Worm (Caenorhabditis elegans) whole organism, late embryonic: ENCODE measurements around the gene gei-1.
A peak's percentile ranks its signal among the peaks of the same experiment; 100 is the strongest.

ENCODE experiments used
- C08G9.2 ChIP-seq: sonication (generic microtip); optimal IDR thresholded peaks from 2 replicates; lab custom pipeline; 2016; ENCODE audit warnings: mild to moderate bottlenecking, missing genetic modification characterization, moderate library complexity, missing compliant biosample characterization
- F13H6.1 ChIP-seq: sonication (generic microtip); optimal IDR thresholded peaks from 2 replicates; lab custom pipeline; 2016; ENCODE audit warnings: missing genetic modification characterization, missing compliant biosample characterization
- K02D7.2 ChIP-seq: sonication (generic microtip); optimal IDR thresholded peaks from 2 replicates; lab custom pipeline; 2017; ENCODE audit warnings: mild to moderate bottlenecking, missing genetic modification characterization, missing compliant biosample characterization
- T23F11.4 ChIP-seq: fragments of 200-800 bp; sonication (Bioruptor generic); optimal IDR thresholded peaks from 2 replicates; lab custom pipeline; 2018; ENCODE audit warnings: mild to moderate bottlenecking, missing genetic modification characterization, missing compliant biosample characterization
- ahr-1 ChIP-seq: sonication (generic microtip); optimal IDR thresholded peaks from 2 replicates; lab custom pipeline; 2016; ENCODE audit warnings: missing genetic modification characterization, missing compliant biosample characterization
- ama-1 ChIP-seq: fragments of 150-350 bp; optimal IDR thresholded peaks from 2 replicates; lab custom pipeline; 2014
- ceh-14 ChIP-seq: sonication (generic microtip); optimal IDR thresholded peaks from 2 replicates; lab custom pipeline; 2016; ENCODE audit warnings: missing genotype, missing genetic modification characterization, missing compliant biosample characterization
- ceh-2 ChIP-seq: sonication (generic microtip); optimal IDR thresholded peaks from 2 replicates; lab custom pipeline; 2016; ENCODE audit warnings: missing genotype, missing genetic modification characterization, missing compliant biosample characterization
- ceh-22 ChIP-seq: sonication (generic microtip); optimal IDR thresholded peaks from 2 replicates; lab custom pipeline; 2017; ENCODE audit warnings: missing biosample characterization, missing genetic modification characterization
- ceh-24 ChIP-seq: sonication (generic microtip); optimal IDR thresholded peaks from 2 replicates; lab custom pipeline; 2016; ENCODE audit warnings: mild to moderate bottlenecking, missing genetic modification characterization, missing compliant biosample characterization
- ceh-31 ChIP-seq: sonication (generic microtip); optimal IDR thresholded peaks from 2 replicates; lab custom pipeline; 2016; ENCODE audit warnings: missing genetic modification characterization, missing compliant biosample characterization
- ceh-34 ChIP-seq: sonication (generic microtip); optimal IDR thresholded peaks from 2 replicates; lab custom pipeline; 2016; ENCODE audit warnings: mild to moderate bottlenecking, missing genetic modification characterization, missing compliant biosample characterization
- ceh-45 ChIP-seq: fragments of 200-800 bp; sonication (Bioruptor generic); IDR thresholded peaks from 2 replicates; pipeline ENCODE4 v1.3.6; 2022; ENCODE audit warnings: missing genetic modification reagents, missing genetic modification characterization, missing compliant biosample characterization
- ceh-48 ChIP-seq: sonication (generic microtip); optimal IDR thresholded peaks from 2 replicates; lab custom pipeline; 2016; ENCODE audit warnings: missing genetic modification characterization, inconsistent platforms, missing compliant biosample characterization
- ceh-6 ChIP-seq: fragments of 200-800 bp; sonication (Bioruptor generic); optimal IDR thresholded peaks from 2 replicates; lab custom pipeline; 2018; ENCODE audit warnings: mild to moderate bottlenecking, missing genetic modification characterization, missing compliant biosample characterization
- ceh-9 ChIP-seq: sonication (generic microtip); optimal IDR thresholded peaks from 2 replicates; lab custom pipeline; 2016; ENCODE audit warnings: mild to moderate bottlenecking, missing genetic modification characterization, inconsistent platforms, missing compliant biosample characterization
- dmd-4 ChIP-seq: sonication (generic microtip); optimal IDR thresholded peaks from 2 replicates; lab custom pipeline; 2016; ENCODE audit warnings: borderline replicate concordance, missing genetic modification characterization, missing compliant biosample characterization
- elt-2 ChIP-seq: sonication (generic microtip); optimal IDR thresholded peaks from 2 replicates; lab custom pipeline; 2016; ENCODE audit warnings: missing genetic modification reagents, missing genetic modification characterization, missing compliant biosample characterization
- ets-4 ChIP-seq: sonication (generic microtip); optimal IDR thresholded peaks from 2 replicates; lab custom pipeline; 2016; ENCODE audit warnings: missing genetic modification characterization, missing compliant biosample characterization
- fax-1 ChIP-seq: sonication (generic microtip); optimal IDR thresholded peaks from 2 replicates; lab custom pipeline; 2016; ENCODE audit warnings: missing genotype, missing genetic modification characterization, missing compliant biosample characterization
- hlh-30 ChIP-seq: sonication (generic microtip); optimal IDR thresholded peaks from 2 replicates; lab custom pipeline; 2017; ENCODE audit warnings: antibody characterized with exemption, missing genetic modification characterization, missing compliant biosample characterization; ENCODE audit not compliant: insufficient read depth
- hlh-8 ChIP-seq: sonication (generic microtip); optimal IDR thresholded peaks from 2 replicates; lab custom pipeline; 2016; ENCODE audit warnings: missing genotype, missing genetic modification characterization, missing compliant biosample characterization
- lin-11 ChIP-seq: fragments of 200-800 bp; sonication (Bioruptor generic); optimal IDR thresholded peaks from 2 replicates; lab custom pipeline; 2018; ENCODE audit warnings: mild to moderate bottlenecking, missing genetic modification characterization, missing compliant biosample characterization
- nfya-1 ChIP-seq: sonication (generic microtip); optimal IDR thresholded peaks from 2 replicates; lab custom pipeline; 2017; ENCODE audit warnings: missing genetic modification characterization, mild to moderate bottlenecking, missing compliant biosample characterization, antibody characterized with exemption, moderate library complexity
- nhr-232 ChIP-seq: sonication (generic microtip); optimal IDR thresholded peaks from 2 replicates; lab custom pipeline; 2016; ENCODE audit warnings: missing genetic modification characterization, missing compliant biosample characterization
- npax-4 ChIP-seq: sonication (generic microtip); optimal IDR thresholded peaks from 2 replicates; lab custom pipeline; 2016; ENCODE audit warnings: missing genetic modification characterization, missing compliant biosample characterization
- pag-3 ChIP-seq: sonication (generic microtip); optimal IDR thresholded peaks from 2 replicates; lab custom pipeline; 2016; ENCODE audit warnings: missing compliant biosample characterization, missing genetic modification characterization, borderline replicate concordance
- pha-4 ChIP-seq: fragments of 150-350 bp; optimal IDR thresholded peaks from 2 replicates; lab custom pipeline; 2018; ENCODE audit warnings: missing biosample characterization, missing genetic modification reagents, missing genetic modification characterization
- ref-2 ChIP-seq: sonication (generic microtip); optimal IDR thresholded peaks from 2 replicates; lab custom pipeline; 2016; ENCODE audit warnings: missing genetic modification characterization, missing compliant biosample characterization
- rnt-1 ChIP-seq: sonication (generic microtip); optimal IDR thresholded peaks from 2 replicates; lab custom pipeline; 2016; ENCODE audit warnings: missing genetic modification characterization, missing compliant biosample characterization
- sdc-2 ChIP-seq: sonication (generic microtip); optimal IDR thresholded peaks from 2 replicates; lab custom pipeline; 2016; ENCODE audit warnings: missing genotype, missing genetic modification characterization, missing compliant biosample characterization
- sox-2 ChIP-seq: fragments of 200-800 bp; sonication (Bioruptor generic); IDR thresholded peaks from 2 replicates; pipeline ENCODE4 v1.3.6; 2022; ENCODE audit warnings: missing genetic modification reagents, missing genetic modification characterization, missing compliant biosample characterization
- syd-9 ChIP-seq: sonication (generic microtip); optimal IDR thresholded peaks from 2 replicates; lab custom pipeline; 2016; ENCODE audit warnings: mild to moderate bottlenecking, missing genetic modification characterization, moderate library complexity, missing compliant biosample characterization
- ttx-3 ChIP-seq: sonication (generic microtip); optimal IDR thresholded peaks from 2 replicates; lab custom pipeline; 2016; ENCODE audit warnings: missing genetic modification reagents, missing genetic modification characterization, missing compliant biosample characterization
- unc-3 ChIP-seq, 2 experiments: fragments of 200-800 bp in 1 of 2; sonication (Bioruptor generic) in 1 of 2; sonication (generic microtip) in 1 of 2; conservative IDR thresholded peaks in 1 of 2; optimal IDR thresholded peaks in 1 of 2; 2 replicates each; pipeline versions ENCODE4 v1.3.6 to Lab custom; 2016 to 2022; ENCODE audit warnings: missing compliant biosample characterization in 2 of 2, missing genetic modification characterization in 2 of 2, missing genetic modification reagents in 1 of 2
- unc-55 ChIP-seq: sonication (generic microtip); optimal IDR thresholded peaks from 2 replicates; lab custom pipeline; 2017; ENCODE audit warnings: missing biosample characterization, missing genetic modification reagents, missing genetic modification characterization
- unc-86 ChIP-seq: sonication (generic microtip); optimal IDR thresholded peaks from 2 replicates; lab custom pipeline; 2016; ENCODE audit warnings: missing genetic modification characterization, missing compliant biosample characterization
- zip-5 ChIP-seq: sonication (generic microtip); optimal IDR thresholded peaks from 2 replicates; lab custom pipeline; 2016; ENCODE audit warnings: missing genetic modification characterization, missing compliant biosample characterization
- ztf-16 ChIP-seq: sonication (generic microtip); optimal IDR thresholded peaks from 2 replicates; lab custom pipeline; 2017; ENCODE audit warnings: missing genetic modification characterization, missing compliant biosample characterization

gei-1 gene

DNA sequence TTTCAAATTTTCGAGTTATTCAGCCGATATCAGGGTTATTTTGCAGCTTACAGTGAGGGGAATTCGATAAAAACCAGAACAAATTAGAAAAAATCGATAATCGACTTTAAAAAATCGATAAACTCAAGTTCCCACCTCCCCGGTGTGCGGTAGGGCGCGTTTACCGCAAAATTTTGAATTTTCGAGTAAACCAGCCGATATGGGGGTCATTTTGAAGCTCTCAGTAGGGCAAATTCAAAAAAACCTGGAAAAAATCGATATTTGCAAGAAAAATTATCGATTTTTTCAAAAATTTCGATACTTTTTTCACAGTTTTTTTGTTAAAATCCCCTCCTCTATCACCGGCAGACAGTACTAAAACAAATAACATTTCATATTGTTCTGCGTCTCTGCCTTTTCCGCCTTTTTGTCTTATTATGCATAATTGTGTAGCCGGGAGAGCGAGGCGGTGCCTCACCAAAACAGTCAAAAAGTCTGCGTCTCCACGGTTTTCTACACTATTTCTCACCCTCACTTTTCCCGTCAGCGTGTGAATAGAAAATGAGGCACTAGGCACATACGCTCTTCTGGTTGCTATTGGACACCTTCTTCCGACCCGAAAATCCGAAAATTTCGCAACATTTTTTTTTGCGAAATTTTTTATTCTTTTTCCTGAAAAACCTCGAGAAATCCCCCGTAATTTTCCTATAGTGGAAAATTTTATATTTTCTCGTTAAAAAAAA, 33.6 kb upstream of the gei-1 start, which contains the start of gene ral-1:
TSS of gene ral-1 (plus strand) at position 435 of the 722 bp plus-strand sequence.
- TF ChIP-seq ceh-45 (no peak), nfya-1 (tag; lab: Kevin White, UChicago) (peak; percentile 55), unc-55 (GFP tag; lab: Kevin White, UChicago) (peak; percentile 4), sox-2 (GFP tag; lab: Robert Waterston, UW) (0 out of 2 replicates have a peak, but pooled peaks have one; percentile 44), ceh-31 (tag; lab: Kevin White, UChicago) (peak; percentile 60), ceh-48 (tag; lab: Kevin White, UChicago) (peak; percentile 51)
- TF ChIP-seq, all 69 proteins: peak for 5

- TF ChIP-seq zip-5 (tag; lab: Kevin White, UChicago) = no peak
- no peak for TF ChIP-seq hlh-8
- TF ChIP-seq hlh-30 = no peak
- TF ChIP-seq syd-9 = no peak
- TF ChIP-seq ref-2 (tag; lab: Kevin White, UChicago) = no peak
- no peak for TF ChIP-seq lin-11 (tag; lab: Kevin White, UChicago)
- TF ChIP-seq pag-3 = no peak
- TF ChIP-seq T23F11.4 = no peak
- TF ChIP-seq ceh-24 = no peak
- TF ChIP-seq ceh-45 = no peak
- no peak for TF ChIP-seq pha-4
- TF ChIP-seq ets-4 (tag; lab: Kevin White, UChicago) = no peak
- no peak for TF ChIP-seq unc-55 (GFP tag; lab: Kevin White, UChicago)
- no peak for TF ChIP-seq F13H6.1 (tag; lab: Kevin White, UChicago)
- TF ChIP-seq, all 69 proteins: peak for 0
Measured at ce11 chrIII:3311607-3312006, 33.1 kb upstream of the gei-1 start.

- TF ChIP-seq ceh-22 (no peak), K02D7.2 (tag; lab: Kevin White, UChicago) (no peak), npax-4 (no peak), nhr-232 (no peak), ttx-3 (no peak), rnt-1 (tag; lab: Kevin White, UChicago) (no peak), ceh-2 (tag; lab: Kevin White, UChicago) (no peak), nfya-1 (tag; lab: Kevin White, UChicago) (no peak), pag-3 (no peak), ceh-9 (tag; lab: Kevin White, UChicago) (no peak), zip-5 (tag; lab: Kevin White, UChicago) (no peak), fax-1 (tag; lab: Kevin White, UChicago) (no peak), dmd-4 (tag; lab: Kevin White, UChicago) (no peak)
Measured at ce11 chrIII:3312111-3312510, 32.6 kb upstream of the gei-1 start.

ce11 chrIII:3317887-3318286, 26.8 kb upstream of the gei-1 start:
- TF ChIP-seq unc-3 (GFP tag; conservative IDR thresholded peaks at IDR 0.05; lab: Robert Waterston, UW) = no peak
- TF ChIP-seq unc-3 (tag; optimal IDR thresholded peaks at IDR 0.05; lab: Kevin White, UChicago) = no peak
- TF ChIP-seq nhr-232 = no peak
- no peak for TF ChIP-seq syd-9
- TF ChIP-seq ceh-45 = 0 out of 2 replicates have a peak, but pooled peaks have one; percentile 26
- no peak for TF ChIP-seq ztf-16

DNA sequence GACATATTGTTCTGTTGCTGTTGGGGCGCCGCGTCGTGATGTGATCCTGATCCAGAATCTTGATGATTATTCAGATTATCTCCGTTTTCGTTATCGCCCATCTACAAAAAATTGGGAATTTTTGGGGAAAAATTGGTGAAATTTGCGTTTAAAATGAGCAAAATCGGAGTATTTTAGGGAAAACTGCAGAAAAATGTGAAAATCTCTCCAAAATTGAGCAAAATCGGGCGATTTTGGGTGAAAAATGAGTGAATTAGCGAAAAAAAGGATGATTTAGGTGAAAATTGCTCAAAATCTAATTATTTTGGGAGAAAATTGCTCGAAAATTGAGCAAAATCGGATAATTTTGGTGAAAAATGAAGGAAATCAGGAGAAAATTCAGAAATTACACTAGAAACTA, 23.5 kb upstream of the gei-1 start, which contains the start of gene Y53G8AR.9:
TSS of gene Y53G8AR.9 (minus strand) at position 101 of the 400 bp plus-strand sequence.
- TF ChIP-seq ceh-14 (tag; lab: Kevin White, UChicago) = no peak
- TF ChIP-seq ceh-45 = no peak
- no peak for TF ChIP-seq ceh-6 (GFP tag; lab: Kevin White, UChicago)
- no peak for TF ChIP-seq ahr-1
- TF ChIP-seq unc-86 (tag; lab: Kevin White, UChicago) = no peak
- TF ChIP-seq ceh-34 = no peak
- no peak for TF ChIP-seq C08G9.2 (tag; lab: Kevin White, UChicago)
- no peak for TF ChIP-seq sdc-2 (tag; lab: Kevin White, UChicago)
- TF ChIP-seq elt-2 (tag; lab: Kevin White, UChicago) = no peak
- no peak for TF ChIP-seq ama-1
- no peak for TF ChIP-seq ceh-48 (tag; lab: Kevin White, UChicago)
- no peak for TF ChIP-seq ref-2 (tag; lab: Kevin White, UChicago)
